Worm (Caenorhabditis elegans) whole organism, late embryonic: Measurements from ENCODE around the gene F54F2.6.

ENCODE experiments used
- T23F11.4 ChIP-seq: fragments of 200-800 bp; sonication (Bioruptor generic); optimal IDR thresholded peaks from 2 replicates; lab custom pipeline; 2018; ENCODE audit warnings: mild to moderate bottlenecking, missing genetic modification characterization, missing compliant biosample characterization
- ceh-18 ChIP-seq: sonication (generic microtip); optimal IDR thresholded peaks from 2 replicates; lab custom pipeline; 2016; ENCODE audit warnings: missing genetic modification characterization, missing compliant biosample characterization
- madf-2 ChIP-seq: sonication (generic microtip); optimal IDR thresholded peaks from 2 replicates; lab custom pipeline; 2017; ENCODE audit warnings: missing genetic modification characterization, missing compliant biosample characterization
- nfya-1 ChIP-seq: sonication (generic microtip); optimal IDR thresholded peaks from 2 replicates; lab custom pipeline; 2017; ENCODE audit warnings: missing genetic modification characterization, mild to moderate bottlenecking, missing compliant biosample characterization, antibody characterized with exemption, moderate library complexity
- nhr-11 ChIP-seq: fragments of 150-350 bp; optimal IDR thresholded peaks from 2 replicates; lab custom pipeline; 2014; ENCODE audit warnings: missing biosample characterization, missing genetic modification characterization
- odd-2 ChIP-seq: sonication (generic microtip); optimal IDR thresholded peaks from 2 replicates; lab custom pipeline; 2017; ENCODE audit warnings: antibody characterized with exemption, mild to moderate bottlenecking, missing genetic modification characterization, missing compliant biosample characterization
- pag-3 ChIP-seq: sonication (generic microtip); optimal IDR thresholded peaks from 2 replicates; lab custom pipeline; 2016; ENCODE audit warnings: missing compliant biosample characterization, missing genetic modification characterization, borderline replicate concordance
- pha-4 ChIP-seq: fragments of 150-350 bp; optimal IDR thresholded peaks from 2 replicates; lab custom pipeline; 2018; ENCODE audit warnings: missing biosample characterization, missing genetic modification reagents, missing genetic modification characterization
- pqm-1 ChIP-seq: sonication (generic microtip); optimal IDR thresholded peaks from 2 replicates; lab custom pipeline; 2016; ENCODE audit warnings: missing genetic modification characterization, missing compliant biosample characterization
- syd-9 ChIP-seq: sonication (generic microtip); optimal IDR thresholded peaks from 2 replicates; lab custom pipeline; 2016; ENCODE audit warnings: mild to moderate bottlenecking, missing genetic modification characterization, moderate library complexity, missing compliant biosample characterization
- tbx-2 ChIP-seq: sonication (generic microtip); optimal IDR thresholded peaks from 2 replicates; lab custom pipeline; 2016; ENCODE audit warnings: missing genetic modification characterization, missing compliant biosample characterization
- unc-42 ChIP-seq: sonication (generic microtip); optimal IDR thresholded peaks from 2 replicates; lab custom pipeline; 2016; ENCODE audit warnings: missing genotype, missing genetic modification characterization, missing compliant biosample characterization

DNA sequence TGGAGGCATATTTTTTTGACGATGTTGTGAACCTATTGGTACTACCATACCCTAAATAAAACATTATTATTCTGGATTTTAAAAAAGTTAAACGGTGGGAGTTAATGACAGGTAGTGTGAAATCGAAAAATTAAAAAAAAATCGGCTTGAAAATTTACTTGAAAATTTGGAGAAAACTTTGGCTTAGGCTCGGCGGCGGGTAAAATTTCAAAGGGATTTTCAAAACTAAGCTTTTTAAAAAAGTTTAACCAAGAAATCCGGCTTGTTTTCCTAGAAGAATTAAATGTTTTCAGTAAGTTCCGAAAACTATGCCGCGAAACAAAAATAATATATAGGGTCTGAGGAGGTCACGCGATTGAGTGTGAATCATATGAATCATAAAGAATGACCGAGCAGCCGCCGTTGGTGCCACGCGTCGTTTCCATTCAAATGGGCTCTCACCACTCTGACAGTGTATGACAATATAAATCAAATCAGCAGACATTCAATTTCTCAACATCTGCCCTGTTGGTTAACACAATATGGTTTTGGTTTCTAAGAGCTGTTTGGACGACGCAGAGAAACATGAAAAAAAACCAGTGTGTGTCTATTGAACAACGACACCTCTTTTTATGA is 39.4 kb downstream of the F54F2.6 start, which contains the start of gene aak-1:
- TF ChIP-seq T23F11.4 (no peak), pha-4 (no peak), pqm-1 (tag; lab: Kevin White, UChicago) (no peak), nfya-1 (tag; lab: Kevin White, UChicago) (no peak), nhr-11 (tag; lab: Kevin White, UChicago) (no peak), syd-9 (tag; lab: Kevin White, UChicago) (no peak), odd-2 (no peak), madf-2 (no peak), unc-42 (tag; lab: Kevin White, UChicago) (no peak), pag-3 (tag; lab: Kevin White, UChicago) (no peak), ceh-18 (tag; lab: Kevin White, UChicago) (no peak), tbx-2 (no peak)
